Fruit fly (Drosophila melanogaster): ENCODE data around the gene ScsbetaA.

ScsbetaA gene

DNA sequence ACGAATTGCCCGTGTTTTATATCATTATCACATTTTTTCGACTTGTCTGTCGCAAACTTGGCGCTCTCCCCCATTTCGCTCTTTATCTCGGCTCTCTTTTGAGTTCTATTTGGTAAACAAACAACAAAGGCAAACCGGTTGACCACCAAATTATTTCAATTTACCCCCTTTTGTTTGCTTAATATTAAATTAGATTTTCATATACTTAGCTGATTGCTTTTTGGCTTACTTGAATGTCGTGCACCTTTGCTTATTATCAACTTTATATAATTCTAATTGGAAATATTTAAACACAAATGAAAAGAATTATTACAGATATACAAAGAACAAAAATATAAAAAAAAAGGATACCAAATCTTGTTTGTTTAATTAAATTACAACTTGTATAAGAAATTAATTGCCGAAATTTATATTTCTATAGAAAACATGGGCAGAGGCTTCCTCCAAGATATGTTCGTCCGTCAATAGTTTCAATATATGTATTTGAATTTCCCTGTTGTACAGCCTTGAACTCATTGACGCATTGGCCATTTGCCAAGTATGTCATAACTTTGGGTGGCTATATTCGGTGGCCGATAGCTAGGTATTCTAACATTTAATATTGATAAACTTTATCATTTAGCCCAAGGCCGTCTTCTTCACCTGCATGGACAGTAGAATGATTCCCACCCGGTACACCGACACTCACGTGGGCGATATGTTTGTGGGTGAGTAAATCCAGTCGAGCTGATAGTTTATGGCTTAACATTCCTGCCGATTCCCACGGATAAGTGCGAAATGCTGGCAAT, 42.9 kb downstream of the ScsbetaA start:
- TF ChIP-seq toe (GFP tag; optimal IDR thresholded peaks at IDR 0.05): no peak
- no peak for TF ChIP-seq CG7045 (GFP tag; optimal IDR thresholded peaks at IDR 0.05)

DNA sequence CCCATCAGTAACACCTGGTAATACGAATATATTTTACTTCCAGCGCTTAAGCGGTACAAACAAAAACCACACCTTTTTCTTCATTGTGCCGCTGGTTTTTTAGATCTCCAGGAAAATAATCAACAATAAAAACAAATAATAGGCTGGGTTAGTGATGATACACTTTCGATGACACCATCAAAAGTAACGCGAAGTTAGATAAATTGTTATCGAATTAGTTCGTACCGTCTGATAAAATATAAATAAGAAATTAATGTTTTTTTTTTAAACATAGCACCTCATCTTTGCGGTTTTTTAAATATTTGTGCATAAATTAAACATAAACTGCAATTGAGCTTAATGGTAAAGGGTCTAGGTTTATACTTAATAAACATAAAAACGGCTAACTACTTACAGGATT, 45.6 kb downstream of the ScsbetaA start, which contains the start of gene RagA-B:
TSS of gene RagA-B (minus strand) at position 175 of the 400 bp plus-strand sequence.
- no peak for TF ChIP-seq ovo (GFP tag; optimal IDR thresholded peaks at IDR 0.05)
- no peak for TF ChIP-seq CG5204 (GFP tag; optimal IDR thresholded peaks at IDR 0.05)
- TF ChIP-seq Clk (GFP tag; optimal IDR thresholded peaks at IDR 0.05): no peak
- no peak for TF ChIP-seq CG7101 (tag; optimal IDR thresholded peaks at IDR 0.05)
- no peak for TF ChIP-seq tj (GFP tag; optimal IDR thresholded peaks at IDR 0.05)
- no peak for TF ChIP-seq pad (GFP tag; optimal IDR thresholded peaks at IDR 0.05)
- no peak for TF ChIP-seq cic (GFP tag; optimal IDR thresholded peaks at IDR 0.05)
- no peak for TF ChIP-seq CG1620 (GFP tag; optimal IDR thresholded peaks at IDR 0.05)
- no peak for TF ChIP-seq Mnt (GFP tag; optimal IDR thresholded peaks at IDR 0.05)
- TF ChIP-seq kay (GFP tag; ENCODE audit: borderline replicate concordance): no peak
- no peak for TF ChIP-seq cnc (optimal IDR thresholded peaks at IDR 0.05)
- no peak for TF ChIP-seq CG33017 (tag; optimal IDR thresholded peaks at IDR 0.05)
- TF ChIP-seq Hr96 (GFP tag; optimal IDR thresholded peaks at IDR 0.05): no peak
- no peak for TF ChIP-seq CG12768 (GFP tag; optimal IDR thresholded peaks at IDR 0.05)

DNA sequence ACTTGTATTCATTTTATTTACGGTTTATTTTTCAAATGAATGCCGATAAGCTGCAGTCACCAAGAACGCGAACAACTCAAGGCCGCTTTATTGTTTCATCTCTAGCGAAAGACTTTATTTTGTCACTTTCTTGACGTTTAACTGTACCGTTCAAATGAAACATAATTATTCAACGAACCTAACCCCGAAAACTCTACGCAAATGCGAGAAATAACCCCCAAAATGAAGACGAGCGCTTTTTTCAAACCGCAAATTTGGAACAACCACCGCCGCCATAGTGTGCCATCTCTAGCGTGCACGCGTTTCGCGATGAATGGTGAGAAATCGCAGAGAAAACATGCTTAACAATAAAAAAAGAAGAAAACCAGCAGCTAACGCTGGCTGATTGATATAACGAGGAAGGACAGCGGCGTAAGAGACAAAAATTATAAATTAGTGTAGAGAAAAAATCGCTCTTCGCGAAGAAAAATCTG, 46.1 kb downstream of the ScsbetaA start, which contains the start of gene CG11970:
TSS of gene CG11970 (plus strand) at position 117 of the 473 bp plus-strand sequence.
- TF ChIP-seq kay (GFP tag; ENCODE audit: borderline replicate concordance): no peak
- no peak for TF ChIP-seq CG12768 (GFP tag; optimal IDR thresholded peaks at IDR 0.05)
- TF ChIP-seq tj (GFP tag; optimal IDR thresholded peaks at IDR 0.05): no peak
- peak; percentile 38 for TF ChIP-seq CG33017 (tag; optimal IDR thresholded peaks at IDR 0.05)
- peak; percentile 38 for TF ChIP-seq pad (GFP tag; optimal IDR thresholded peaks at IDR 0.05)
- peak; percentile 70 for TF ChIP-seq Hr96 (GFP tag; optimal IDR thresholded peaks at IDR 0.05)
- TF ChIP-seq CG7101 (tag; optimal IDR thresholded peaks at IDR 0.05): peak; percentile 7
- TF ChIP-seq cic (GFP tag; optimal IDR thresholded peaks at IDR 0.05): peak; percentile 0
- TF ChIP-seq bab1 (GFP tag; optimal IDR thresholded peaks at IDR 0.05): peak; percentile 32
- TF ChIP-seq ovo (GFP tag; optimal IDR thresholded peaks at IDR 0.05): peak; percentile 12
- TF ChIP-seq CG1620 (GFP tag; optimal IDR thresholded peaks at IDR 0.05): peak; percentile 74
- TF ChIP-seq toe (GFP tag; optimal IDR thresholded peaks at IDR 0.05): peak; percentile 83
- peak; percentile 11 for TF ChIP-seq CG14711 (tag; optimal IDR thresholded peaks at IDR 0.05)
- TF ChIP-seq Clk (GFP tag; optimal IDR thresholded peaks at IDR 0.05): peak; percentile 5
- TF ChIP-seq CG7045 (GFP tag; optimal IDR thresholded peaks at IDR 0.05): no peak
- TF ChIP-seq CG5204 (GFP tag; optimal IDR thresholded peaks at IDR 0.05): no peak
- peak; percentile 80 for TF ChIP-seq CG11617 (GFP tag; optimal IDR thresholded peaks at IDR 0.05)
- TF ChIP-seq Crg-1 (GFP tag; optimal IDR thresholded peaks at IDR 0.05): peak; percentile 54
- no peak for TF ChIP-seq cnc (optimal IDR thresholded peaks at IDR 0.05)
- TF ChIP-seq Mnt (GFP tag; optimal IDR thresholded peaks at IDR 0.05): peak; percentile 65

All from whole organism, adult.